Fruit fly (Drosophila melanogaster): ENCODE results near the gene CG6178.

The CG6178 gene

DNA sequence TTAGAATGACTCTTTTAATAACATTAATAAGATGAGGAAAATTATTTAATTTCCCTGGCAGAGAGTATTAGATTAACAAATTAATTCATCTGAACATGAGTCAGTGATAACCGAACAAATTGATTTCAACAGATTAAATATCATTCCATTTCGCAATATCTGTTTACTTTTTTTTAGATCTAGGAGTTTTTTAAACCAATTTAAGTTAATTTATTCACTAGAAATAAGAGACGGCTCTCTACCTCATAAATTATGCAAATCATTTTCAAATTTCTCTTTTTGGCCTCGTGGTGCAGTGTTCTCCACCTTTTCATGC, 39.1 kb upstream of the CG6178 start, which contains the start of gene Root:
Root (plus strand) TSS at position 217 of the 316 bp plus-strand sequence.
- TF ChIP-seq Hr78 (GFP tag; optimal IDR thresholded peaks at IDR 0.05) (no peak), Jra (GFP tag; optimal IDR thresholded peaks at IDR 0.05) (no peak)

dm6 chr3R:24116180-24116579, 36.0 kb upstream of the CG6178 start, which contains the start of gene CG13607:
Gene CG13607 (minus strand): TSS chr3R:24116322.
- no peak for TF ChIP-seq Hr78 (GFP tag; optimal IDR thresholded peaks at IDR 0.05)
- TF ChIP-seq ey (GFP tag; optimal IDR thresholded peaks at IDR 0.05): no peak
- TF ChIP-seq Rel (GFP tag; optimal IDR thresholded peaks at IDR 0.05): no peak
- no peak for TF ChIP-seq Rel (tag; optimal IDR thresholded peaks at IDR 0.05)
- no peak for TF ChIP-seq rgr (GFP tag; optimal IDR thresholded peaks at IDR 0.05)
- TF ChIP-seq dsf (GFP tag; optimal IDR thresholded peaks at IDR 0.05; ENCODE audit: borderline replicate concordance): no peak
- no peak for TF ChIP-seq N (GFP tag; optimal IDR thresholded peaks at IDR 0.05)
- TF ChIP-seq Dif (GFP tag; optimal IDR thresholded peaks at IDR 0.05; ENCODE audit: partially characterized antibody): no peak
- TF ChIP-seq Dfd (GFP tag; optimal IDR thresholded peaks at IDR 0.05): no peak
- no peak for TF ChIP-seq usp (GFP tag; optimal IDR thresholded peaks at IDR 0.05)
- no peak for TF ChIP-seq Mio (GFP tag; optimal IDR thresholded peaks at IDR 0.05)
- TF ChIP-seq psq (GFP tag; optimal IDR thresholded peaks at IDR 0.05): no peak
- TF ChIP-seq HLH106 (tag; optimal IDR thresholded peaks at IDR 0.05): no peak
- no peak for TF ChIP-seq CrebA (GFP tag; optimal IDR thresholded peaks at IDR 0.05; ENCODE audit: borderline replicate concordance)
- TF ChIP-seq fru (GFP tag; optimal IDR thresholded peaks at IDR 0.05): no peak
- no peak for TF ChIP-seq Myc (optimal IDR thresholded peaks at IDR 0.05)
- TF ChIP-seq Hr83 (GFP tag; optimal IDR thresholded peaks at IDR 0.05; ENCODE audit: poor library complexity, severe bottlenecking): no peak
- TF ChIP-seq sage (GFP tag; optimal IDR thresholded peaks at IDR 0.05): no peak
- TF ChIP-seq sv (GFP tag; optimal IDR thresholded peaks at IDR 0.05): no peak
- TF ChIP-seq Hnf4 (GFP tag; optimal IDR thresholded peaks at IDR 0.05): no peak

dm6 chr3R:24116972-24117371, 35.2 kb upstream of the CG6178 start:
- peak; percentile 10 for TF ChIP-seq Hnf4 (GFP tag; optimal IDR thresholded peaks at IDR 0.05)
- no peak for TF ChIP-seq h (GFP tag; optimal IDR thresholded peaks at IDR 0.05)
- no peak for TF ChIP-seq GATAd (GFP tag; optimal IDR thresholded peaks at IDR 0.05)
- TF ChIP-seq dmrt93B (GFP tag; optimal IDR thresholded peaks at IDR 0.05): no peak
- no peak for TF ChIP-seq Rel (GFP tag; optimal IDR thresholded peaks at IDR 0.05)
- TF ChIP-seq Rel (tag; optimal IDR thresholded peaks at IDR 0.05): peak; percentile 14

dm6 chr3R:24121669-24122068, 30.5 kb upstream of the CG6178 start:
- TF ChIP-seq Rel (GFP tag; optimal IDR thresholded peaks at IDR 0.05): no peak
- peak; percentile 88 for TF ChIP-seq Rel (tag; optimal IDR thresholded peaks at IDR 0.05)
- no peak for TF ChIP-seq h (GFP tag; optimal IDR thresholded peaks at IDR 0.05)

DNA sequence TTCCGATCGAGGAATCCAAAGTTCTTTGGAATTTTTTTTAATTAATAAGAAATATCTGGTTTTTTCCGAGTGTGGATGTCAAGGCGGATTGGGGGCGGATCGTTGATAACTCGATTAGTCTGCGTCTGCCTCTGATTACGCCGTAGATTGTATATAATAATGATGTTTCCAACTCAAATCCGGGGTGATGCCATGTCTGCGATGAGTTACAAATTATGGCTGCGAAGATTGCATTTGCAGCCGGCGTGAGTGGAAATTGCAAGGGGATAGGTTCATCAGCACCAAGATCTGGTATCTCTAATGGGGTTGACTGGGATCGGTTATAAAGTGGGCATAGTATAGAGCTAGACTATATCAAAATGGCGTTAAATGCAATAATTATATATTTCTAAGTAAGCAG, 29.8 kb upstream of the CG6178 start:
- no peak for TF ChIP-seq dsf (GFP tag; optimal IDR thresholded peaks at IDR 0.05; ENCODE audit: borderline replicate concordance)
- no peak for TF ChIP-seq foxo (GFP tag; optimal IDR thresholded peaks at IDR 0.05)
- TF ChIP-seq CG9705 (GFP tag; optimal IDR thresholded peaks at IDR 0.05): no peak
- no peak for TF ChIP-seq ey (GFP tag; optimal IDR thresholded peaks at IDR 0.05)
- TF ChIP-seq Rel (GFP tag; optimal IDR thresholded peaks at IDR 0.05): no peak
- no peak for TF ChIP-seq Rel (tag; optimal IDR thresholded peaks at IDR 0.05)
- no peak for TF ChIP-seq sage (GFP tag; optimal IDR thresholded peaks at IDR 0.05)
- TF ChIP-seq h (GFP tag; optimal IDR thresholded peaks at IDR 0.05): no peak
- no peak for TF ChIP-seq Hnf4 (GFP tag; optimal IDR thresholded peaks at IDR 0.05)
- no peak for TF ChIP-seq pan (optimal IDR thresholded peaks at IDR 0.05)

DNA sequence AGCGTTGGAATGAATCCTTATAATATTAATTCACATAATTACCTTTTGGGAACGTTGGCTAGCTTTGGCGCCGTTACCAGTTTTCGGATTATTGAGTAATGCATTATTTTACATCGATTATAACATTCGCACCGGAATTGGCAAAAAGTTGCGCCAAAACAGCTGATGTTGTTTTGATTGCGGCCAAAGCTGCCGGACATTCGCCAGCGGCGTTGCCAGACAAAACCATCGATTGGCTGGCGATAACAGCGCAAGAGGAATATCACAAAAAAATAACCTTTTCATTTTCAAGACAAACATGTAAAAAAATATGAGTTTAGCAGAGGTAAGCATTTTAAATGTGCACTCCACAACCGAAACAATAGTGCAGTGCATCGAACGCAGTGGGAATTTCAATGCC, 22.1 kb upstream of the CG6178 start, which contains the start of the genes GatB and Tsc1:
GatB (minus strand) TSS at position 176 of the 400 bp plus-strand sequence.
Tsc1 (plus strand) TSS at position 228 of the 400 bp plus-strand sequence.
- no peak for TF ChIP-seq Rel (GFP tag; optimal IDR thresholded peaks at IDR 0.05)
- TF ChIP-seq Rel (tag; optimal IDR thresholded peaks at IDR 0.05): peak; percentile 39
- TF ChIP-seq Sp1 (GFP tag; optimal IDR thresholded peaks at IDR 0.05): no peak

- TF ChIP-seq Rel (GFP tag; optimal IDR thresholded peaks at IDR 0.05) (no peak), Rel (tag; optimal IDR thresholded peaks at IDR 0.05) (peak; percentile 28), pan (optimal IDR thresholded peaks at IDR 0.05) (no peak)
These were observed 17.6 kb upstream of the CG6178 start, which contains the start of gene Sec10 for dm6 chr3R:24134580-24134979. Gene Sec10 (plus strand): TSS chr3R:24134831.
